Fruit fly (Drosophila melanogaster) whole organism, embryonic: Measurements from ENCODE around the gene Adgf-B.

ENCODE experiments used
- Adf1 ChIP-seq: fragments of 200-800 bp; sonication (Bioruptor generic); IDR thresholded peaks from 2 replicates; pipeline ENCODE4 v1.3.6; 2022; ENCODE audit warnings: missing biosample characterization, missing genetic modification characterization
- Atf6 ChIP-seq: fragments of 200-800 bp; sonication (Bioruptor generic); IDR thresholded peaks from 2 replicates; pipeline ENCODE4 v1.3.6; 2022; ENCODE audit warnings: missing biosample characterization, missing genetic modification characterization
- BtbVII ChIP-seq: fragments of 200-800 bp; sonication (Bioruptor generic); optimal IDR thresholded peaks from 3 replicates; lab custom pipeline; 2017; ENCODE audit warnings: missing biosample characterization, mild to moderate bottlenecking, missing genetic modification characterization
- CG10209 ChIP-seq: fragments of 200-800 bp; sonication (Bioruptor generic); optimal IDR thresholded peaks from 3 replicates; lab custom pipeline; 2017; ENCODE audit warnings: missing biosample characterization, mild to moderate bottlenecking, missing genetic modification characterization, missing genetic modification reagents
- CG10543 ChIP-seq: fragments of 200-800 bp; sonication (Bioruptor generic); optimal IDR thresholded peaks from 3 replicates; lab custom pipeline; 2017; ENCODE audit warnings: missing biosample characterization, mild to moderate bottlenecking, missing genetic modification characterization, moderate library complexity
- CG11247 ChIP-seq: fragments of 200-800 bp; sonication (Bioruptor generic); IDR thresholded peaks from 2 replicates; pipeline ENCODE4 v1.3.6; 2022; ENCODE audit warnings: missing biosample characterization, missing genetic modification characterization
- CG12071 ChIP-seq: fragments of 200-800 bp; sonication (Bioruptor generic); optimal IDR thresholded peaks from 3 replicates; lab custom pipeline; 2018; ENCODE audit warnings: missing biosample characterization, mild to moderate bottlenecking, missing genetic modification characterization
- CG12104 ChIP-seq: fragments of 200-800 bp; sonication (Bioruptor generic); optimal IDR thresholded peaks from 3 replicates; lab custom pipeline; 2016; ENCODE audit warnings: missing biosample characterization, missing genetic modification characterization
- CG12299 ChIP-seq: fragments of 200-800 bp; sonication (Bioruptor generic); optimal IDR thresholded peaks from 2 replicates; lab custom pipeline; 2018; ENCODE audit warnings: missing biosample characterization, mild to moderate bottlenecking, missing genetic modification characterization
- CG1233 ChIP-seq: fragments of 200-800 bp; sonication (Bioruptor generic); optimal IDR thresholded peaks from 4 replicates; lab custom pipeline; 2018; ENCODE audit warnings: missing biosample characterization, mild to moderate bottlenecking, missing genetic modification characterization
- CG12744 ChIP-seq: fragments of 200-800 bp; sonication (Bioruptor generic); optimal IDR thresholded peaks from 2 replicates; lab custom pipeline; 2016; ENCODE audit warnings: missing biosample characterization, missing genetic modification characterization
- CG15011 ChIP-seq: fragments of 200-800 bp; sonication (Bioruptor generic); optimal IDR thresholded peaks from 3 replicates; lab custom pipeline; 2018; ENCODE audit warnings: missing biosample characterization, mild to moderate bottlenecking, missing genetic modification characterization
- CG15479 ChIP-seq: fragments of 200-800 bp; sonication (Bioruptor generic); optimal IDR thresholded peaks from 3 replicates; lab custom pipeline; 2019; ENCODE audit warnings: missing biosample characterization, mild to moderate bottlenecking, missing genetic modification characterization, moderate library complexity
- CG17568 ChIP-seq: fragments of 200-800 bp; sonication (Bioruptor generic); optimal IDR thresholded peaks from 2 replicates; lab custom pipeline; 2018; ENCODE audit warnings: missing biosample characterization, mild to moderate bottlenecking, missing genetic modification characterization, moderate library complexity
- CG2120 ChIP-seq: fragments of 200-800 bp; sonication (Bioruptor generic); optimal IDR thresholded peaks from 3 replicates; lab custom pipeline; 2016; ENCODE audit warnings: missing biosample characterization, missing genetic modification characterization
- CG2202 ChIP-seq: fragments of 200-800 bp; sonication (Bioruptor generic); optimal IDR thresholded peaks from 2 replicates; lab custom pipeline; 2018; ENCODE audit warnings: missing biosample characterization, mild to moderate bottlenecking, missing genetic modification characterization
- CG31365 ChIP-seq: fragments of 200-800 bp; sonication (Bioruptor generic); optimal IDR thresholded peaks from 2 replicates; lab custom pipeline; 2018; ENCODE audit warnings: missing biosample characterization, mild to moderate bottlenecking, missing genetic modification characterization
- CG32532 ChIP-seq: fragments of 200-800 bp; sonication (Bioruptor generic); IDR thresholded peaks from 2 replicates; pipeline ENCODE4 v1.3.6; 2022; ENCODE audit warnings: missing biosample characterization, missing genetic modification characterization
- CG3281 ChIP-seq: fragments of 200-800 bp; sonication (Bioruptor generic); optimal IDR thresholded peaks from 3 replicates; lab custom pipeline; 2017; ENCODE audit warnings: missing biosample characterization, mild to moderate bottlenecking, missing genetic modification characterization
- CG5180 ChIP-seq: fragments of 200-800 bp; sonication (Bioruptor generic); optimal IDR thresholded peaks from 3 replicates; lab custom pipeline; 2017; ENCODE audit warnings: missing biosample characterization, missing genetic modification characterization, mild to moderate bottlenecking, moderate library complexity, missing genetic modification reagents
- CG6689 ChIP-seq: fragments of 200-800 bp; sonication (Bioruptor generic); IDR thresholded peaks from 2 replicates; pipeline ENCODE4 v1.3.6; 2022; ENCODE audit warnings: missing biosample characterization, missing genetic modification characterization
- CG6765 ChIP-seq: fragments of 200-800 bp; sonication (Bioruptor generic); optimal IDR thresholded peaks from 3 replicates; lab custom pipeline; 2017; ENCODE audit warnings: missing biosample characterization, mild to moderate bottlenecking, missing genetic modification characterization
- CG6854 ChIP-seq: fragments of 200-800 bp; sonication (Bioruptor generic); optimal IDR thresholded peaks from 3 replicates; lab custom pipeline; 2017; ENCODE audit warnings: missing biosample characterization, mild to moderate bottlenecking, missing genetic modification characterization
- CG9727 ChIP-seq: fragments of 200-800 bp; sonication (Bioruptor generic); optimal IDR thresholded peaks from 3 replicates; lab custom pipeline; 2017; ENCODE audit warnings: missing biosample characterization, mild to moderate bottlenecking, missing genetic modification characterization
- CG9817 ChIP-seq: fragments of 200-800 bp; sonication (Bioruptor generic); optimal IDR thresholded peaks from 2 replicates; lab custom pipeline; 2018; ENCODE audit warnings: missing biosample characterization, mild to moderate bottlenecking, missing genetic modification characterization, moderate library complexity
- Camta ChIP-seq: fragments of 200-800 bp; sonication (Bioruptor generic); optimal IDR thresholded peaks from 2 replicates; lab custom pipeline; 2016; ENCODE audit warnings: missing biosample characterization, missing genetic modification characterization
- D19B ChIP-seq: fragments of 200-800 bp; sonication (Bioruptor generic); optimal IDR thresholded peaks from 2 replicates; lab custom pipeline; 2017; ENCODE audit warnings: missing biosample characterization, mild to moderate bottlenecking, missing genetic modification characterization
- Fer2 ChIP-seq: fragments of 200-800 bp; sonication (Bioruptor generic); optimal IDR thresholded peaks from 2 replicates; lab custom pipeline; 2018; ENCODE audit warnings: missing biosample characterization, mild to moderate bottlenecking, missing genetic modification characterization, moderate library complexity
- Fer3 ChIP-seq: fragments of 200-800 bp; sonication (Bioruptor generic); optimal IDR thresholded peaks from 2 replicates; lab custom pipeline; 2018; ENCODE audit warnings: missing biosample characterization, mild to moderate bottlenecking, missing genetic modification characterization, moderate library complexity
- Hey ChIP-seq: fragments of 200-800 bp; sonication (Bioruptor generic); optimal IDR thresholded peaks from 3 replicates; lab custom pipeline; 2018; ENCODE audit warnings: missing biosample characterization, mild to moderate bottlenecking, missing genetic modification characterization
- Hmr ChIP-seq: fragments of 200-800 bp; sonication (Bioruptor generic); optimal IDR thresholded peaks from 3 replicates; lab custom pipeline; 2017; ENCODE audit warnings: mild to moderate bottlenecking, missing biosample characterization, missing genetic modification reagents, missing genetic modification characterization
- Sin3A ChIP-seq: fragments of >200 bp; optimal IDR thresholded peaks from 2 replicates; lab custom pipeline; 2018
- Tbp ChIP-seq: fragments of >200 bp; optimal IDR thresholded peaks from 2 replicates; lab custom pipeline; 2018; ENCODE audit warnings: missing biosample characterization, missing genetic modification characterization
- ash1 ChIP-seq: fragments of 200-800 bp; sonication (Bioruptor generic); optimal IDR thresholded peaks from 2 replicates; lab custom pipeline; 2018; ENCODE audit warnings: missing biosample characterization, mild to moderate bottlenecking, missing genetic modification characterization
- bab2 ChIP-seq: fragments of 200-800 bp; sonication (Bioruptor generic); optimal IDR thresholded peaks from 2 replicates; lab custom pipeline; 2016; ENCODE audit warnings: missing biosample characterization, missing genetic modification characterization
- bcd ChIP-seq: fragments of 200-800 bp; sonication (Bioruptor generic); optimal IDR thresholded peaks from 2 replicates; lab custom pipeline; 2017; ENCODE audit warnings: missing biosample characterization, mild to moderate bottlenecking, missing genetic modification characterization
- caup ChIP-seq: fragments of 200-800 bp; sonication (Bioruptor generic); optimal IDR thresholded peaks from 3 replicates; lab custom pipeline; 2017; ENCODE audit warnings: missing biosample characterization, mild to moderate bottlenecking, missing genetic modification characterization, moderate library complexity; ENCODE audit not compliant: severe bottlenecking
- crol ChIP-seq: fragments of 200-800 bp; sonication (Bioruptor generic); IDR thresholded peaks from 2 replicates; pipeline ENCODE4 v1.3.6; 2022; ENCODE audit warnings: missing biosample characterization, missing genetic modification characterization
- cwo ChIP-seq: fragments of 200-800 bp; sonication (Bioruptor generic); optimal IDR thresholded peaks from 3 replicates; lab custom pipeline; 2017; ENCODE audit warnings: missing biosample characterization, missing genetic modification characterization, mild to moderate bottlenecking, moderate library complexity, missing genetic modification reagents
- exex ChIP-seq: fragments of 200-800 bp; sonication (Bioruptor generic); optimal IDR thresholded peaks from 4 replicates; lab custom pipeline; 2018; ENCODE audit warnings: missing biosample characterization, mild to moderate bottlenecking, missing genetic modification characterization, moderate library complexity
- fd3F ChIP-seq: fragments of 200-800 bp; sonication (Bioruptor generic); optimal IDR thresholded peaks from 2 replicates; lab custom pipeline; 2018; ENCODE audit warnings: missing biosample characterization, mild to moderate bottlenecking, missing genetic modification characterization, moderate library complexity
- gro ChIP-seq: fragments of 200-800 bp; sonication (Bioruptor generic); optimal IDR thresholded peaks from 2 replicates; lab custom pipeline; 2016; ENCODE audit warnings: missing biosample characterization, missing genetic modification characterization
- her ChIP-seq: fragments of 200-800 bp; sonication (Bioruptor generic); optimal IDR thresholded peaks from 2 replicates; lab custom pipeline; 2016; ENCODE audit warnings: missing biosample characterization, missing genetic modification characterization
- kni ChIP-seq: fragments of 200-800 bp; sonication (Bioruptor generic); optimal IDR thresholded peaks from 3 replicates; lab custom pipeline; 2017; ENCODE audit warnings: mild to moderate bottlenecking, missing biosample characterization, missing genetic modification reagents, missing genetic modification characterization
- lab ChIP-seq: fragments of 200-800 bp; sonication (Bioruptor generic); optimal IDR thresholded peaks from 3 replicates; lab custom pipeline; 2017; ENCODE audit warnings: missing biosample characterization, missing genetic modification characterization, mild to moderate bottlenecking, moderate library complexity, missing genetic modification reagents
- luna ChIP-seq: fragments of 200-800 bp; sonication (Bioruptor generic); optimal IDR thresholded peaks from 2 replicates; lab custom pipeline; 2016; ENCODE audit warnings: missing biosample characterization, missing genetic modification characterization
- mirr ChIP-seq: fragments of 200-800 bp; sonication (Bioruptor generic); optimal IDR thresholded peaks from 3 replicates; lab custom pipeline; 2018; ENCODE audit warnings: missing biosample characterization, mild to moderate bottlenecking, missing genetic modification characterization
- org-1 ChIP-seq: fragments of 200-800 bp; sonication (Bioruptor generic); optimal IDR thresholded peaks from 2 replicates; lab custom pipeline; 2017; ENCODE audit warnings: missing biosample characterization, missing genetic modification characterization
- schlank ChIP-seq: fragments of 200-800 bp; sonication (Bioruptor generic); optimal IDR thresholded peaks from 2 replicates; lab custom pipeline; 2018; ENCODE audit warnings: missing biosample characterization, mild to moderate bottlenecking, missing genetic modification characterization
- seq ChIP-seq: fragments of 200-800 bp; sonication (Bioruptor generic); IDR thresholded peaks from 2 replicates; pipeline ENCODE4 v1.3.6; 2022; ENCODE audit warnings: missing biosample characterization, missing genetic modification characterization
- stc ChIP-seq: fragments of 200-800 bp; sonication (Bioruptor generic); IDR thresholded peaks from 2 replicates; pipeline ENCODE4 v1.3.6; 2022; ENCODE audit warnings: missing biosample characterization, missing genetic modification characterization

Adgf-B gene

DNA sequence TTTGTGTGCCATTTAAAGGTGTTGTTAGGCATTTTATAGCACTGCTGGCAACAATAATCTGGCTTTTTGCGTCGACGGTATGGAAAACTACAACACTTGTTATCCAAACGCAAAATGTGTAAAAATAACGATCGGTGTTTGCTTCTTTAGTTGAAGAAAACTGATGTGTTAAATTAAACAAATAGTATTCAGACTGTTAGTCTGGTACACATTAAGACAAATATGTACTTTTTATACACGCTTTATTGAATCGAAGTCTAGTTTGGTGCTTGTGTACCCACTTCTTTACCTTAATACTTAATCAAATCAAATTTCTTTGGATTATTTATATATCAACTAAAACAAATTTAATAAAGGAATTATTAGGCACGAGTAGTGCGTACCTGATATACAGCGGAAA, 41.1 kb upstream of the Adgf-B start (continued):
- TF ChIP-seq CG32532 (GFP tag; lab: Robert Waterston, UW) (no peak), CG3281 (peak; percentile 88), Fer3 (tag; lab: Kevin White, UChicago) (peak; percentile 81), Fer2 (tag; lab: Kevin White, UChicago) (peak; percentile 52), CG5180 (GFP tag; lab: Kevin White, UChicago) (no peak), crol (GFP tag; lab: Robert Waterston, UW) (no peak), CG17568 (GFP tag; lab: Kevin White, UChicago) (peak; percentile 63), Tbp (no peak), CG31365 (tag; lab: Kevin White, UChicago) (peak; percentile 23), ash1 (peak; percentile 18), her (GFP tag; lab: Kevin White, UChicago) (no peak), cwo (GFP tag; lab: Kevin White, UChicago) (peak; percentile 64), D19B (GFP tag; lab: Kevin White, UChicago) (peak; percentile 39), bab2 (GFP tag; lab: Kevin White, UChicago) (peak; percentile 1), Camta (GFP tag; lab: Kevin White, UChicago) (no peak), luna (GFP tag; lab: Kevin White, UChicago) (peak; percentile 11), kni (GFP tag; lab: Kevin White, UChicago) (no peak), CG9817 (tag; lab: Kevin White, UChicago) (peak; percentile 42), bcd (peak; percentile 3), CG11247 (GFP tag; lab: Robert Waterston, UW) (peak; percentile 49; the same call in 1 of the 2 replicates), Atf6 (GFP tag; lab: Robert Waterston, UW) (peak; percentile 80), CG12744 (GFP tag; lab: Kevin White, UChicago) (peak; percentile 15), exex (tag; lab: Kevin White, UChicago) (peak; percentile 34), CG15479 (no peak), fd3F (GFP tag; lab: Kevin White, UChicago) (peak; percentile 87), CG10543 (GFP tag; lab: Kevin White, UChicago) (peak; percentile 78), CG12104 (GFP tag; lab: Kevin White, UChicago) (peak; percentile 45), CG6689 (GFP tag; lab: Robert Waterston, UW) (no peak), Hmr (GFP tag; lab: Kevin White, UChicago) (peak; percentile 87), CG12299 (tag; lab: Kevin White, UChicago) (peak; percentile 53), BtbVII (GFP tag; lab: Kevin White, UChicago) (peak; percentile 79), CG10209 (peak; percentile 57), gro (GFP tag; lab: Kevin White, UChicago) (no peak), Sin3A (no peak), org-1 (GFP tag; lab: Kevin White, UChicago) (peak; percentile 12), CG15011 (peak; percentile 62), Adf1 (GFP tag; lab: Robert Waterston, UW) (peak; percentile 50; the same call in 1 of the 2 replicates), lab (GFP tag; lab: Kevin White, UChicago) (peak; percentile 94), CG6854 (GFP tag; lab: Kevin White, UChicago) (peak; percentile 62), mirr (GFP tag; lab: Kevin White, UChicago) (no peak), CG12071 (GFP tag; lab: Kevin White, UChicago) (peak; percentile 46), CG9727 (GFP tag; lab: Kevin White, UChicago) (peak; percentile 7), seq (GFP tag; lab: Robert Waterston, UW) (no peak), CG2202 (tag; lab: Kevin White, UChicago) (no peak), stc (GFP tag; lab: Robert Waterston, UW) (no peak), CG2120 (GFP tag; lab: Kevin White, UChicago) (peak; percentile 62), Hey (peak; percentile 13), caup (GFP tag; lab: Kevin White, UChicago) (peak; percentile 85), CG1233 (peak; percentile 40), CG6765 (GFP tag; lab: Kevin White, UChicago) (peak; percentile 66), schlank (tag; lab: Kevin White, UChicago) (peak; percentile 69)
